Worm (Caenorhabditis elegans) whole organism, L2 larva: ENCODE data around the gene R07C12.1.

ENCODE experiments used
- C34F6.9 ChIP-seq: fragments of 150-350 bp; optimal IDR thresholded peaks from 2 replicates; lab custom pipeline; 2014; ENCODE audit warnings: missing biosample characterization, missing genetic modification characterization
- F13H6.1 ChIP-seq: sonication (generic microtip); optimal IDR thresholded peaks from 2 replicates; lab custom pipeline; 2016; ENCODE audit warnings: missing genetic modification characterization, missing compliant biosample characterization
- R02D3.7 ChIP-seq: fragments of 150-350 bp; optimal IDR thresholded peaks from 2 replicates; lab custom pipeline; 2014; ENCODE audit warnings: missing biosample characterization, missing genetic modification characterization
- Y55F3AM.14 ChIP-seq: fragments of 200-800 bp; sonication (Bioruptor generic); optimal IDR thresholded peaks from 2 replicates; lab custom pipeline; 2018; ENCODE audit warnings: mild to moderate bottlenecking, missing genetic modification characterization, missing compliant biosample characterization
- alr-1 ChIP-seq: fragments of 150-350 bp; optimal IDR thresholded peaks from 2 replicates; lab custom pipeline; 2014; ENCODE audit warnings: missing biosample characterization, missing genetic modification characterization
- aly-2 ChIP-seq: fragments of 150-350 bp; optimal IDR thresholded peaks from 2 replicates; lab custom pipeline; 2014; ENCODE audit warnings: missing biosample characterization, missing genetic modification characterization
- ama-1 ChIP-seq: fragments of 150-350 bp; optimal IDR thresholded peaks from 2 replicates; lab custom pipeline; 2018; ENCODE audit warnings: inconsistent platforms
- blmp-1 ChIP-seq: sonication (generic microtip); optimal IDR thresholded peaks from 2 replicates; lab custom pipeline; 2017; ENCODE audit warnings: missing genetic modification characterization, mild to moderate bottlenecking, missing compliant biosample characterization, antibody characterized with exemption, moderate library complexity; ENCODE audit not compliant: insufficient read depth
- ceh-16 ChIP-seq: fragments of 150-350 bp; optimal IDR thresholded peaks from 2 replicates; lab custom pipeline; 2014; ENCODE audit warnings: missing biosample characterization, missing genetic modification characterization
- ceh-82 ChIP-seq: fragments of 150-350 bp; optimal IDR thresholded peaks from 2 replicates; lab custom pipeline; 2014; ENCODE audit warnings: missing biosample characterization, missing genetic modification characterization
- crh-2 ChIP-seq: sonication (generic microtip); optimal IDR thresholded peaks from 2 replicates; lab custom pipeline; 2017; ENCODE audit warnings: missing biosample characterization, missing genetic modification characterization
- dmd-4 ChIP-seq: sonication (generic microtip); optimal IDR thresholded peaks from 2 replicates; lab custom pipeline; 2017; ENCODE audit warnings: missing biosample characterization, missing genetic modification characterization
- egl-27 ChIP-seq: sonication (generic microtip); optimal IDR thresholded peaks from 3 replicates; lab custom pipeline; 2017; ENCODE audit warnings: missing biosample characterization, missing genetic modification reagents, missing genetic modification characterization
- elt-3 ChIP-seq: sonication (generic microtip); optimal IDR thresholded peaks from 2 replicates; lab custom pipeline; 2017; ENCODE audit warnings: missing biosample characterization, missing genetic modification characterization
- fos-1 ChIP-seq: fragments of 150-350 bp; optimal IDR thresholded peaks from 2 replicates; lab custom pipeline; 2014; ENCODE audit warnings: missing biosample characterization, missing genetic modification characterization
- gmeb-1 ChIP-seq: fragments of 150-350 bp; optimal IDR thresholded peaks from 2 replicates; lab custom pipeline; 2014; ENCODE audit warnings: missing biosample characterization, missing genetic modification characterization
- lin-11 ChIP-seq: fragments of 150-350 bp; sonication (generic microtip); optimal IDR thresholded peaks from 2 replicates; lab custom pipeline; 2014; ENCODE audit warnings: missing biosample characterization, missing genetic modification characterization, inconsistent platforms, mixed read lengths
- lin-39 ChIP-seq: fragments of 150-350 bp; optimal IDR thresholded peaks from 2 replicates; lab custom pipeline; 2014; ENCODE audit warnings: missing biosample characterization, missing genetic modification reagents, missing genetic modification characterization
- lsy-2 ChIP-seq, 2 experiments: fragments of 150-350 bp in 1 of 2; sonication (generic microtip) in 1 of 2; optimal IDR thresholded peaks; 2 replicates each; lab custom pipeline; 2014 to 2017; ENCODE audit warnings: missing biosample characterization in 2 of 2, missing genetic modification characterization in 2 of 2
- mab-5 ChIP-seq: fragments of 150-350 bp; optimal IDR thresholded peaks from 2 replicates; lab custom pipeline; 2014; ENCODE audit warnings: missing biosample characterization, missing genetic modification characterization
- mbf-1 ChIP-seq: sonication (generic microtip); optimal IDR thresholded peaks from 2 replicates; lab custom pipeline; 2017; ENCODE audit warnings: missing biosample characterization, missing genetic modification characterization
- mdl-1 ChIP-seq, 2 experiments: fragments of 150-350 bp in 1 of 2; sonication (generic microtip) in 1 of 2; optimal IDR thresholded peaks; 2 replicates each; lab custom pipeline; 2017; ENCODE audit warnings: missing biosample characterization in 2 of 2, missing genetic modification characterization in 2 of 2
- nhr-10 ChIP-seq: sonication (generic microtip); optimal IDR thresholded peaks from 2 replicates; lab custom pipeline; 2017; ENCODE audit warnings: missing biosample characterization, missing genetic modification characterization
- nhr-11 ChIP-seq: fragments of 150-350 bp; optimal IDR thresholded peaks from 2 replicates; lab custom pipeline; 2014; ENCODE audit warnings: missing biosample characterization, missing genetic modification characterization
- nhr-129 ChIP-seq: fragments of 150-350 bp; optimal IDR thresholded peaks from 2 replicates; lab custom pipeline; 2014; ENCODE audit warnings: missing biosample characterization, missing genetic modification characterization
- nhr-23 ChIP-seq: fragments of 150-350 bp; optimal IDR thresholded peaks from 2 replicates; lab custom pipeline; 2014; ENCODE audit warnings: missing biosample characterization, missing genetic modification reagents, missing genetic modification characterization
- nhr-77 ChIP-seq: fragments of 150-350 bp; optimal IDR thresholded peaks from 2 replicates; lab custom pipeline; 2014; ENCODE audit warnings: missing biosample characterization, missing genetic modification characterization
- peb-1 ChIP-seq: fragments of 150-350 bp; optimal IDR thresholded peaks from 2 replicates; lab custom pipeline; 2014; ENCODE audit warnings: missing biosample characterization, missing genetic modification characterization
- sem-4 ChIP-seq: fragments of 150-350 bp; optimal IDR thresholded peaks from 2 replicates; lab custom pipeline; 2014; ENCODE audit warnings: missing biosample characterization, missing genetic modification reagents, missing genetic modification characterization
- skn-1 ChIP-seq: sonication (generic microtip); optimal IDR thresholded peaks from 2 replicates; lab custom pipeline; 2017; ENCODE audit warnings: missing biosample characterization, missing genetic modification characterization
- sma-3 ChIP-seq: sonication (generic microtip); optimal IDR thresholded peaks from 2 replicates; lab custom pipeline; 2016; ENCODE audit warnings: missing genetic modification reagents, missing genetic modification characterization, missing compliant biosample characterization
- sma-9 ChIP-seq, 2 experiments: fragments of 150-350 bp in 1 of 2; sonication (generic microtip) in 1 of 2; optimal IDR thresholded peaks; 2 replicates each; lab custom pipeline; 2014 to 2016; ENCODE audit warnings: missing genetic modification characterization in 2 of 2, mild to moderate bottlenecking in 1 of 2, missing biosample characterization in 1 of 2, missing compliant biosample characterization in 1 of 2, missing genetic modification reagents in 1 of 2, moderate library complexity in 1 of 2
- snpc-4 ChIP-seq: fragments of 150-350 bp; optimal IDR thresholded peaks from 2 replicates; lab custom pipeline; 2014; ENCODE audit warnings: missing biosample characterization, missing genetic modification characterization
- unc-39 ChIP-seq: fragments of 150-350 bp; optimal IDR thresholded peaks from 2 replicates; lab custom pipeline; 2014; ENCODE audit warnings: missing biosample characterization, missing genetic modification characterization
- unc-55 ChIP-seq: fragments of 150-350 bp; sonication (generic microtip); optimal IDR thresholded peaks from 3 replicates; lab custom pipeline; 2014; ENCODE audit warnings: missing biosample characterization, missing genetic modification reagents, missing genetic modification characterization
- unc-62 ChIP-seq: fragments of 150-350 bp; optimal IDR thresholded peaks from 2 replicates; lab custom pipeline; 2014; ENCODE audit warnings: missing biosample characterization, missing genetic modification reagents, missing genetic modification characterization
- zag-1 ChIP-seq: fragments of 150-350 bp; optimal IDR thresholded peaks from 2 replicates; lab custom pipeline; 2014; ENCODE audit warnings: missing biosample characterization, missing genetic modification characterization
- ztf-11 ChIP-seq: sonication (generic microtip); optimal IDR thresholded peaks from 2 replicates; lab custom pipeline; 2017; ENCODE audit warnings: missing biosample characterization, missing genetic modification characterization

The R07C12.1 gene

DNA sequence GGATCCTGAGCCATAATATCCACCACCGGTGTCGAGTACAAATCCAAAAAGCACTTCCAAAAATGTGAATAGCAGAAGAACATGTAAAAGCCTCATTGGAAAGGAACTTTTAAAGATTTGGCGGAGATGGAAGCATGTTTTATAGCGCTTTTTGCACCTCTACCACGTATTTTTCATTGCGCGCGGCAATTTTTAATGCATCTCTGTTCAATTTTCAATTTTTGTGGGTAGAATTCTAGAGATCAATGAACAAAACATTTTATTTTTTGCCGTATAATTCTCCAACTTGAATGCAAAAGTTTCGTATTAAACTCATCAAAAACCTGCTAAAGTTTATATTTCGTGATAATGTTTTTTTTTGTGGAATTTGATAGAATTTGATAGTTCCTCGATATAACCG is 14.8 kb upstream of the R07C12.1 start, which contains the start of gene F49F1.9:
F49F1.9 (minus strand) TSS at position 101 of the 400 bp plus-strand sequence.
- TF ChIP-seq nhr-10 (tag; lab: Kevin White, UChicago): no peak
- TF ChIP-seq sma-9 (GFP tag; optimal IDR thresholded peaks at IDR 0.05; lab: Kevin White, UChicago): no peak
- TF ChIP-seq sma-9 (tag; optimal IDR thresholded peaks at IDR 0.05; lab: Kevin White, UChicago): no peak
- no peak for TF ChIP-seq skn-1 (tag; lab: Kevin White, UChicago)
- no peak for TF ChIP-seq blmp-1 (tag; lab: Kevin White, UChicago)
- TF ChIP-seq unc-39 (tag; lab: Kevin White, UChicago): no peak
- TF ChIP-seq ztf-11: no peak
- no peak for TF ChIP-seq nhr-11 (tag; lab: Kevin White, UChicago)
- TF ChIP-seq peb-1 (tag; lab: Kevin White, UChicago): no peak
- TF ChIP-seq unc-55 (GFP tag; lab: Kevin White, UChicago): no peak
- no peak for TF ChIP-seq nhr-129
- no peak for TF ChIP-seq mab-5 (tag; lab: Kevin White, UChicago)

DNA sequence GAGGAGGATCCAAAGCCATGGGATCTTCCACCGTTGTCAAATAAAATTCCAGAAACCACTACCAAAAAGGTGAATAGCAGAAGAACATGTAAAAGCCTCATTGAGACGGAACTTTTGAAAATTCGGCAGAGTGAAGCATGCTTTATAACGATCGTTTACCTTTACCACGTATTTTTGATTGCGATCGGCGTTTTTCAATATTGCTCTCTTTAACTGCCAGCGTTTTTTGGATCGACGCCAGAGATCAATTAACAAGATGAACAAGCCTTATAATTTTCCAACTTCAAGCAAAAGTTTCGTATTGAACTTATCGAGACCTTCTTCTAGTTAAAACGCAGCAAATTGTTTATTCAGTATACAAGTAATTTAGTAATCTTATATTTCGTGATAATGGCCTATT is 13.2 kb upstream of the R07C12.1 start, which contains the start of gene F49F1.10:
F49F1.10 (minus strand) TSS at position 101 of the 400 bp plus-strand sequence.
- TF ChIP-seq dmd-4 (tag; lab: Kevin White, UChicago) (no peak), C34F6.9 (no peak), unc-62 (GFP tag; lab: Kevin White, UChicago) (no peak), sem-4 (tag; lab: Kevin White, UChicago) (no peak), crh-2 (tag; lab: Kevin White, UChicago) (no peak), unc-55 (GFP tag; lab: Kevin White, UChicago) (no peak), unc-39 (tag; lab: Kevin White, UChicago) (no peak), zag-1 (tag; lab: Kevin White, UChicago) (no peak), gmeb-1 (tag; lab: Kevin White, UChicago) (no peak), mbf-1 (tag; lab: Kevin White, UChicago) (no peak), sma-3 (GFP tag; lab: Kevin White, UChicago) (no peak), mdl-1 (tag; optimal IDR thresholded peaks at IDR 0.05; lab: Kevin White, UChicago) (no peak), ceh-82 (tag; lab: Kevin White, UChicago) (no peak), nhr-10 (tag; lab: Kevin White, UChicago) (no peak), ama-1 (lab: Kevin White, UChicago) (no peak), fos-1 (tag; lab: Kevin White, UChicago) (no peak), nhr-77 (no peak), egl-27 (no peak), Y55F3AM.14 (no peak)

DNA sequence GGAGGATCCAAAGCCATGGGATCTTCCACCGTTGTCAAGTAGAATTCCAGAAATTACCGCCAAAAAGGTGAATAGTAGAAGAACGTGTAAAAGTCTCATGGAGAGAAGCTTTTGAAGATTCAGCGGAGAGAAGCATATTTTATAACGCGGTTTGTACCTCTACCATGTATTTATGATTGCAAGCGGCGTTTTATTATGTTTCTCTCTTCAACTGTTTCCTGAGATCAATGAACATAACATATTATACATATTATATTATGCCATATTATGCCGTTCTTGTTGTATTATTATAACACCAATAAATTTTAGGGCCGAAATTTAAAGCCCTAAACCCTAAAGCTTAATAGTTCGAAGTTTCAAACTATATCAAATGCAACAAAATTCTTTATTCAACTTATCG is 12.0 kb upstream of the R07C12.1 start, which contains the start of gene F49F1.18:
F49F1.18 (minus strand) TSS at position 101 of the 400 bp plus-strand sequence.
- TF ChIP-seq lin-11 (tag; lab: Kevin White, UChicago): no peak
- TF ChIP-seq crh-2 (tag; lab: Kevin White, UChicago): no peak
- TF ChIP-seq elt-3: no peak
- no peak for TF ChIP-seq ceh-16 (tag; lab: Kevin White, UChicago)
- TF ChIP-seq unc-39 (tag; lab: Kevin White, UChicago): no peak
- no peak for TF ChIP-seq sma-9 (GFP tag; optimal IDR thresholded peaks at IDR 0.05; lab: Kevin White, UChicago)
- TF ChIP-seq sma-9 (tag; optimal IDR thresholded peaks at IDR 0.05; lab: Kevin White, UChicago): no peak
- no peak for TF ChIP-seq sem-4 (tag; lab: Kevin White, UChicago)
- no peak for TF ChIP-seq alr-1 (tag; lab: Kevin White, UChicago)
- no peak for TF ChIP-seq snpc-4 (tag; lab: Kevin White, UChicago)
- TF ChIP-seq R02D3.7: no peak
- no peak for TF ChIP-seq ztf-11
- TF ChIP-seq aly-2 (tag; lab: Kevin White, UChicago): no peak
- no peak for TF ChIP-seq fos-1 (tag; lab: Kevin White, UChicago)
- no peak for TF ChIP-seq F13H6.1 (tag; lab: Kevin White, UChicago)
- TF ChIP-seq sma-3 (GFP tag; lab: Kevin White, UChicago): no peak

DNA sequence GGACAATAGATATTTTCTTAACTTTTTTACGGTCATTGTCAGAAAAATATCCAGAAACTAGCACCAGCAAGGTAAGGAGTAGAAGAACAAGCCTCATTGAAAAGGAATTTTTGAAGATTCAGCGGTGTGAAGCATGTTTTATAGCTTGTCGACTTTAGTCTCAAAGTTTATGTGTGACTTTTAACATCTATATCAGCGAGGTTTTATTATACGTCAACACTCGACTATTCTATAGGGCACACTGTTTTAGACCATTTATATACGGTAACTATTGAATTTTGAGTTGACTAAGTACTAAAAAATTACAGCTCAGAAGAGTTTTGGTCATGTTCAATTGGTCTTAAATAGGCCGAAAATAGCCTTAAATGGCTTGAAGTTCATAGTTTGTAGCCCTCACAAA is 10.9 kb upstream of the R07C12.1 start, which contains the start of gene F49F1.11:
F49F1.11 (minus strand) TSS at position 101 of the 400 bp plus-strand sequence.
- TF ChIP-seq alr-1 (tag; lab: Kevin White, UChicago): no peak
- no peak for TF ChIP-seq ceh-82 (tag; lab: Kevin White, UChicago)
- no peak for TF ChIP-seq dmd-4 (tag; lab: Kevin White, UChicago)
- TF ChIP-seq lsy-2 (tag; optimal IDR thresholded peaks at IDR 0.05; lab: Kevin White, UChicago): no peak
- TF ChIP-seq nhr-77: no peak
- TF ChIP-seq lin-39 (tag; lab: Kevin White, UChicago): no peak
- no peak for TF ChIP-seq nhr-23 (tag; lab: Kevin White, UChicago)
- no peak for TF ChIP-seq gmeb-1 (tag; lab: Kevin White, UChicago)
- no peak for TF ChIP-seq F13H6.1 (tag; lab: Kevin White, UChicago)
- no peak for TF ChIP-seq mbf-1 (tag; lab: Kevin White, UChicago)
- TF ChIP-seq aly-2 (tag; lab: Kevin White, UChicago): no peak
